Fruit fly (Drosophila melanogaster): ENCODE data around the gene CG8036.

Gene CG8036

DNA sequence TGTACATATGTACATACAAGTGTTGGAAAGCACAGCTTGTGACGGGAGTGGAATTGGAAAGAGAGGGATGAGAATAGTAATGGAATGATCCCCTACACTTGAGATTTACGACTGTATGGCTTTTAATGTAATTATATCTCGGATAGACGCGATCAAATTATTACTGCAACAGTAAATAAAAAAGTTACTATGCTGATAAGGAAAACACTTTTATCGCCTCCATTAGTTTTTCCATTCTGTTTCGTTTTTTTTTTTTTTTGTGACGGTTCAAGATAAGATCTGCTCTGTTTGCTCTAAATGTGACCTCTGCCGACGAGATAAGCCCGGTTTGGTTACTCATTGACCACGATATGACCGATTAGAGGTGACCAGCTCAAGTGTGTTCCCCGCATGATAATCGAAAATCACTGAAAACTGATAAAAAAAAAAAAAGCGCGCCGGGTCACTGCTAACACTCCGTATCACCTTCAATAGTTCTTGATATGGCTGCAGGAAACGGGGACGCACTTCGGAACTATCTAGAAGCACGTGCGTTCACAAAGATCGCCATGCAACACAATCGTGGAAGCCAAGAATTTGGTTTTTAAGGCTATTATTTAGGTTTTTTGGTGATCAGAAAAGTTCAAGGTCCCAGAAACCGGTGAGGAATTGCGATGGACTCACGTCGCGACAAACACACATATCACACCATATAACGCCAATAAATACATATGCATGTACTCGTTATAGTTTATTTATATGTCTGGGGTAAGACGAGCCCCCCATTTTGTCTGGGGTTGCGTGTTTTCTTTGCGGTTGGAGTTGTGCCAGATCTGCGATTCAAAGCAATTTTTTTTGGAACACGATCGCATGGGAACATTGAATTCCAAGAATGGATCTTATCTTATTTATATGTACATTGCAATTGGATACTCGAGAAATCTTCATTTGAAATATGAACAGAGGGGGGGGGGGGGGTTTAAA is 3.1 kb downstream of the CG8036 start, which contains the start of gene p:
Gene p, minus strand, starts transcription at position 156 of the 963 bp plus-strand sequence.
- TF ChIP-seq gro (GFP tag; optimal IDR thresholded peaks at IDR 0.05) (no peak), chif (GFP tag; optimal IDR thresholded peaks at IDR 0.05) (peak in 1 of 2 experiments; percentile 31), Ets65A (GFP tag) (peak; percentile 10), az2 (GFP tag; optimal IDR thresholded peaks at IDR 0.05) (peak; percentile 26), Hmr (GFP tag; optimal IDR thresholded peaks at IDR 0.05) (peak; percentile 51), CG34376 (GFP tag; optimal IDR thresholded peaks at IDR 0.05) (peak; percentile 91), CG8359 (GFP tag; optimal IDR thresholded peaks at IDR 0.05; ENCODE audit: borderline replicate concordance) (peak; percentile 37), CG34224 (GFP tag; IDR thresholded peaks at IDR 0.05; ENCODE audit: partially characterized antibody) (no peak), Awh (GFP tag; IDR thresholded peaks at IDR 0.05) (0 out of 2 replicates have a peak, but pooled peaks have one; percentile 46), Sox102F (GFP tag; optimal IDR thresholded peaks at IDR 0.05) (peak; percentile 41), CrebB (tag; optimal IDR thresholded peaks at IDR 0.05) (peak; percentile 15), Gsc (GFP tag; IDR thresholded peaks at IDR 0.05) (no peak), tll (GFP tag; optimal IDR thresholded peaks at IDR 0.05) (no peak), pros (GFP tag; optimal IDR thresholded peaks at IDR 0.05) (no peak), CG6654 (GFP tag; optimal IDR thresholded peaks at IDR 0.05) (no peak), sens (GFP tag) (peak; percentile 90), CG17385 (GFP tag; optimal IDR thresholded peaks at IDR 0.05) (peak; percentile 36), CG3407 (GFP tag; optimal IDR thresholded peaks at IDR 0.05) (peak; percentile 7), pnt (GFP tag; optimal IDR thresholded peaks at IDR 0.05) (peak; percentile 34), HLHmδ (GFP tag; optimal IDR thresholded peaks at IDR 0.05) (no peak), Poxn (GFP tag; IDR thresholded peaks at IDR 0.05) (no peak), CG18262 (tag; optimal IDR thresholded peaks at IDR 0.05) (peak; percentile 41), scrt (GFP tag; optimal IDR thresholded peaks at IDR 0.05) (no peak), Hr78 (GFP tag; optimal IDR thresholded peaks at IDR 0.05) (peak in 1 of 2 experiments; percentile 98), Xbp1 (GFP tag; optimal IDR thresholded peaks at IDR 0.05) (peak; percentile 38), vnd (GFP tag; IDR thresholded peaks at IDR 0.05; ENCODE audit: partially characterized antibody) (no peak), CG3847 (GFP tag; IDR thresholded peaks at IDR 0.05) (no peak), CG33213 (GFP tag; optimal IDR thresholded peaks at IDR 0.05) (peak; percentile 6), CG10979 (tag; optimal IDR thresholded peaks at IDR 0.05) (peak; percentile 34), CG6175 (GFP tag; IDR thresholded peaks at IDR 0.05) (no peak), Scr (GFP tag; IDR thresholded peaks at IDR 0.05; ENCODE audit: partially characterized antibody) (no peak), ac (GFP tag; optimal IDR thresholded peaks at IDR 0.05) (no peak), jing (GFP tag; optimal IDR thresholded peaks at IDR 0.05) (no peak), CG11504 (tag; optimal IDR thresholded peaks at IDR 0.05) (peak; percentile 49), Ssrp (tag; optimal IDR thresholded peaks at IDR 0.05) (no peak), fd102C (GFP tag; optimal IDR thresholded peaks at IDR 0.05) (no peak), Myb (GFP tag; optimal IDR thresholded peaks at IDR 0.05) (peak; percentile 32), hth (optimal IDR thresholded peaks at IDR 0.05) (no peak), run (tag; optimal IDR thresholded peaks at IDR 0.05) (peak; percentile 68), CG8281 (tag; optimal IDR thresholded peaks at IDR 0.05) (no peak), her (GFP tag; optimal IDR thresholded peaks at IDR 0.05) (peak; percentile 4), CG4730 (GFP tag; IDR thresholded peaks at IDR 0.05) (no peak), zen2 (GFP tag; IDR thresholded peaks at IDR 0.05; ENCODE audit: partially characterized antibody) (no peak), jigr1 (GFP tag; IDR thresholded peaks at IDR 0.05) (no peak), slbo (GFP tag; IDR thresholded peaks at IDR 0.05) (peak; percentile 56), unpg (GFP tag; optimal IDR thresholded peaks at IDR 0.05) (peak; percentile 58), kah (GFP tag; optimal IDR thresholded peaks at IDR 0.05) (peak; percentile 30)

All from whole organism, embryonic.